Fruit fly (Drosophila melanogaster) whole organism, embryonic: ENCODE results near the gene CG17224.
A peak's percentile ranks its signal among the peaks of the same experiment; 100 is the strongest.

Experiments used
- Abd-B ChIP-seq: fragments of 200-800 bp; sonication (Bioruptor generic); optimal IDR thresholded peaks from 2 replicates; lab custom pipeline; 2018; ENCODE audit warnings: missing biosample characterization, mild to moderate bottlenecking, missing genetic modification characterization, moderate library complexity
- Ada2b ChIP-seq: fragments of 200-800 bp; sonication (Bioruptor generic); IDR thresholded peaks from 2 replicates; pipeline ENCODE4 v1.3.6; 2022; ENCODE audit warnings: missing biosample characterization, missing genetic modification characterization
- Atf6 ChIP-seq: fragments of 200-800 bp; sonication (Bioruptor generic); IDR thresholded peaks from 2 replicates; pipeline ENCODE4 v1.3.6; 2022; ENCODE audit warnings: missing biosample characterization, missing genetic modification characterization
- Awh ChIP-seq: fragments of 200-800 bp; sonication (Bioruptor generic); IDR thresholded peaks from 2 replicates; pipeline ENCODE4, ENCODE4 v1.3.6; 2022; ENCODE audit warnings: missing biosample characterization, missing genetic modification characterization
- Bteb2 ChIP-seq: fragments of 200-800 bp; sonication (Bioruptor generic); optimal IDR thresholded peaks from 2 replicates; lab custom pipeline; 2016; ENCODE audit warnings: missing biosample characterization, missing genetic modification characterization
- CG10267 ChIP-seq: fragments of 200-800 bp; sonication (Bioruptor generic); optimal IDR thresholded peaks from 2 replicates; lab custom pipeline; 2018; ENCODE audit warnings: missing biosample characterization, mild to moderate bottlenecking, missing genetic modification characterization, moderate library complexity
- CG10321 ChIP-seq: fragments of 200-800 bp; sonication (Bioruptor generic); IDR thresholded peaks from 2 replicates; pipeline ENCODE4 v1.3.6; 2022; ENCODE audit warnings: missing biosample characterization, missing genetic modification characterization
- CG11504 ChIP-seq: fragments of 200-800 bp; sonication (Bioruptor generic); optimal IDR thresholded peaks from 3 replicates; lab custom pipeline; 2019; ENCODE audit warnings: missing biosample characterization, mild to moderate bottlenecking, missing genetic modification characterization, moderate library complexity
- CG11695 ChIP-seq: fragments of 200-800 bp; sonication (Bioruptor generic); IDR thresholded peaks from 3 replicates; pipeline ENCODE4 v1.3.6; 2022; ENCODE audit warnings: missing biosample characterization, missing genetic modification characterization
- CG12219 ChIP-seq: fragments of 200-800 bp; sonication (Bioruptor generic); optimal IDR thresholded peaks from 3 replicates; lab custom pipeline; 2018; ENCODE audit warnings: missing biosample characterization, mild to moderate bottlenecking, missing genetic modification characterization
- CG12391 ChIP-seq: fragments of 200-800 bp; sonication (Bioruptor generic); optimal IDR thresholded peaks from 3 replicates; lab custom pipeline; 2018; ENCODE audit warnings: missing biosample characterization, mild to moderate bottlenecking, missing genetic modification characterization, moderate library complexity
- CG13287 ChIP-seq: fragments of 200-800 bp; sonication (Bioruptor generic); IDR thresholded peaks from 2 replicates; pipeline ENCODE4 v1.3.6; 2022; ENCODE audit warnings: missing biosample characterization, missing genetic modification characterization; ENCODE audit not compliant: partially characterized antibody
- CG14965 ChIP-seq: fragments of 200-800 bp; sonication (Bioruptor generic); optimal IDR thresholded peaks from 2 replicates; lab custom pipeline; 2016; ENCODE audit warnings: missing biosample characterization, missing genetic modification characterization, borderline replicate concordance
- CG1832 ChIP-seq: fragments of 200-800 bp; sonication (Bioruptor generic); optimal IDR thresholded peaks from 2 replicates; lab custom pipeline; 2017; ENCODE audit warnings: missing biosample characterization, mild to moderate bottlenecking, missing genetic modification characterization, inconsistent platforms
- CG2120 ChIP-seq: fragments of 200-800 bp; sonication (Bioruptor generic); optimal IDR thresholded peaks from 3 replicates; lab custom pipeline; 2016; ENCODE audit warnings: missing biosample characterization, missing genetic modification characterization
- CG5245 ChIP-seq: fragments of 200-800 bp; sonication (Bioruptor generic); optimal IDR thresholded peaks from 3 replicates; lab custom pipeline; 2016; ENCODE audit warnings: missing biosample characterization, missing genetic modification characterization
- CG6175 ChIP-seq: fragments of 200-800 bp; sonication (Bioruptor generic); IDR thresholded peaks from 3 replicates; pipeline ENCODE4 v1.3.6; 2022; ENCODE audit warnings: missing biosample characterization, missing genetic modification characterization
- CG6272 ChIP-seq: fragments of 200-800 bp; sonication (Bioruptor generic); IDR thresholded peaks from 2 replicates; pipeline ENCODE4 v1.3.6; 2022; ENCODE audit warnings: missing biosample characterization, missing genetic modification characterization
- CG6765 ChIP-seq: fragments of 200-800 bp; sonication (Bioruptor generic); optimal IDR thresholded peaks from 3 replicates; lab custom pipeline; 2017; ENCODE audit warnings: missing biosample characterization, mild to moderate bottlenecking, missing genetic modification characterization
- CG7556 ChIP-seq: fragments of 200-800 bp; sonication (Bioruptor generic); optimal IDR thresholded peaks from 2 replicates; lab custom pipeline; 2017; ENCODE audit warnings: missing biosample characterization, mild to moderate bottlenecking, missing genetic modification characterization
- CG8281 ChIP-seq: fragments of 200-800 bp; sonication (Bioruptor generic); optimal IDR thresholded peaks from 2 replicates; lab custom pipeline; 2018; ENCODE audit warnings: missing biosample characterization, mild to moderate bottlenecking, missing genetic modification characterization, moderate library complexity
- CG8388 ChIP-seq: fragments of 200-800 bp; sonication (Bioruptor generic); optimal IDR thresholded peaks from 2 replicates; lab custom pipeline; 2019; ENCODE audit warnings: missing biosample characterization, mild to moderate bottlenecking, missing genetic modification characterization, moderate library complexity
- CG9609 ChIP-seq: fragments of 200-800 bp; sonication (Bioruptor generic); optimal IDR thresholded peaks from 3 replicates; lab custom pipeline; 2016; ENCODE audit warnings: missing biosample characterization, missing genetic modification characterization
- CkIIα-i1 ChIP-seq: fragments of 200-800 bp; sonication (Bioruptor generic); IDR thresholded peaks from 2 replicates; pipeline ENCODE4 v1.3.6; 2022; ENCODE audit warnings: missing biosample characterization, missing genetic modification characterization
- CrebB ChIP-seq: fragments of 200-800 bp; sonication (Bioruptor generic); optimal IDR thresholded peaks from 3 replicates; lab custom pipeline; 2018; ENCODE audit warnings: missing biosample characterization, mild to moderate bottlenecking, missing genetic modification characterization
- Dip3 ChIP-seq: fragments of 200-800 bp; sonication (Bioruptor generic); optimal IDR thresholded peaks from 3 replicates; lab custom pipeline; 2016; ENCODE audit warnings: missing biosample characterization, missing genetic modification characterization
- Doc3 ChIP-seq: fragments of 200-800 bp; sonication (Bioruptor generic); IDR thresholded peaks from 3 replicates; pipeline ENCODE4 v1.3.6; 2022; ENCODE audit warnings: missing biosample characterization, missing genetic modification characterization; ENCODE audit not compliant: partially characterized antibody
- HHEX ChIP-seq: fragments of 200-800 bp; sonication (Bioruptor generic); optimal IDR thresholded peaks from 3 replicates; lab custom pipeline; 2017; ENCODE audit warnings: missing biosample characterization, mild to moderate bottlenecking, missing genetic modification characterization, missing genetic modification reagents
- NC2α ChIP-seq: fragments of 200-800 bp; sonication (Bioruptor generic); optimal IDR thresholded peaks from 2 replicates; lab custom pipeline; 2016; ENCODE audit warnings: missing biosample characterization, missing genetic modification characterization
- Nf-YC ChIP-seq: fragments of 200-800 bp; optimal IDR thresholded peaks from 3 replicates; lab custom pipeline; 2019; ENCODE audit warnings: missing biosample characterization, mild to moderate bottlenecking, missing genetic modification characterization, moderate library complexity
- Rx ChIP-seq: fragments of 200-800 bp; sonication (Bioruptor generic); IDR thresholded peaks from 2 replicates; pipeline ENCODE4 v1.3.6; 2022; ENCODE audit warnings: missing biosample characterization, missing genetic modification characterization
- Sox102F ChIP-seq: fragments of 200-800 bp; sonication (Bioruptor generic); optimal IDR thresholded peaks from 2 replicates; lab custom pipeline; 2018; ENCODE audit warnings: missing biosample characterization, mild to moderate bottlenecking, missing genetic modification characterization, moderate library complexity
- Ssrp ChIP-seq: fragments of 200-800 bp; sonication (Bioruptor generic); optimal IDR thresholded peaks from 2 replicates; lab custom pipeline; 2018; ENCODE audit warnings: missing biosample characterization, mild to moderate bottlenecking, missing genetic modification characterization, moderate library complexity
- az2 ChIP-seq: fragments of 200-800 bp; sonication (Bioruptor generic); optimal IDR thresholded peaks from 3 replicates; lab custom pipeline; 2016; ENCODE audit warnings: missing biosample characterization, missing genetic modification characterization
- cas ChIP-seq: fragments of 200-800 bp; sonication (Bioruptor generic); IDR thresholded peaks from 2 replicates; pipeline ENCODE4 v1.3.6; 2022; ENCODE audit warnings: missing biosample characterization, missing genetic modification characterization
- crc ChIP-seq: fragments of 200-800 bp; sonication (Bioruptor generic); optimal IDR thresholded peaks from 2 replicates; lab custom pipeline; 2016; ENCODE audit warnings: missing biosample characterization, missing genetic modification characterization
- dmrt99B ChIP-seq: fragments of 200-800 bp; sonication (Bioruptor generic); optimal IDR thresholded peaks from 2 replicates; lab custom pipeline; 2018; ENCODE audit warnings: missing biosample characterization, mild to moderate bottlenecking, missing genetic modification characterization, moderate library complexity
- fd96Cb ChIP-seq: fragments of 200-800 bp; sonication (Bioruptor generic); optimal IDR thresholded peaks from 2 replicates; lab custom pipeline; 2018; ENCODE audit warnings: missing biosample characterization, mild to moderate bottlenecking, missing genetic modification characterization, moderate library complexity
- gem ChIP-seq: fragments of 200-800 bp; sonication (Bioruptor generic); optimal IDR thresholded peaks from 2 replicates; lab custom pipeline; 2019; ENCODE audit warnings: missing biosample characterization, mild to moderate bottlenecking, missing genetic modification characterization, moderate library complexity
- gsb-n ChIP-seq: fragments of 200-800 bp; sonication (Bioruptor generic); optimal IDR thresholded peaks from 3 replicates; lab custom pipeline; 2018; ENCODE audit warnings: missing biosample characterization, mild to moderate bottlenecking, missing genetic modification characterization
- hbn ChIP-seq: fragments of 200-800 bp; sonication (Bioruptor generic); IDR thresholded peaks from 2 replicates; pipeline ENCODE4 v1.3.6; 2022; ENCODE audit warnings: missing biosample characterization, missing genetic modification characterization; ENCODE audit not compliant: partially characterized antibody
- ind ChIP-seq: fragments of 200-800 bp; sonication (Bioruptor generic); optimal IDR thresholded peaks from 3 replicates; lab custom pipeline; 2016; ENCODE audit warnings: missing biosample characterization, missing genetic modification characterization
- insv ChIP-seq, 2 experiments: fragments of 200-800 bp; sonication (Bioruptor generic); optimal IDR thresholded peaks; 3 replicates each; lab custom pipeline; 2016 to 2018; ENCODE audit warnings: missing biosample characterization in 2 of 2, missing genetic modification characterization in 2 of 2
- jigr1 ChIP-seq: fragments of 200-800 bp; sonication (Bioruptor generic); IDR thresholded peaks from 3 replicates; pipeline ENCODE4 v1.3.6; 2022; ENCODE audit warnings: missing biosample characterization, missing genetic modification characterization
- jumu ChIP-seq: fragments of 200-800 bp; sonication (Bioruptor generic); optimal IDR thresholded peaks from 3 replicates; lab custom pipeline; 2016; ENCODE audit warnings: missing biosample characterization, missing genetic modification characterization
- klu ChIP-seq: fragments of 200-800 bp; sonication (Bioruptor generic); IDR thresholded peaks from 2 replicates; pipeline ENCODE4 v1.3.6; 2022; ENCODE audit warnings: missing biosample characterization, missing genetic modification characterization
- odd ChIP-seq: fragments of 200-800 bp; sonication (Bioruptor generic); optimal IDR thresholded peaks from 2 replicates; lab custom pipeline; 2017; ENCODE audit warnings: missing biosample characterization, mild to moderate bottlenecking, missing genetic modification characterization
- p53 ChIP-seq: fragments of 200-800 bp; sonication (Bioruptor generic); optimal IDR thresholded peaks from 2 replicates; lab custom pipeline; 2016; ENCODE audit warnings: missing biosample characterization, missing genetic modification characterization
- sim ChIP-seq: fragments of 200-800 bp; sonication (Bioruptor generic); IDR thresholded peaks from 2 replicates; pipeline ENCODE4 v1.3.6; 2022; ENCODE audit warnings: missing biosample characterization, missing genetic modification characterization
- slbo ChIP-seq: fragments of 200-800 bp; sonication (Bioruptor generic); IDR thresholded peaks from 2 replicates; pipeline ENCODE4 v1.3.6; 2022; ENCODE audit warnings: missing biosample characterization, missing genetic modification characterization
- tna ChIP-seq: fragments of 200-800 bp; sonication (Bioruptor generic); IDR thresholded peaks from 2 replicates; pipeline ENCODE4 v1.3.6; 2022; ENCODE audit warnings: missing biosample characterization, missing genetic modification characterization; ENCODE audit not compliant: partially characterized antibody

Gene CG17224

DNA sequence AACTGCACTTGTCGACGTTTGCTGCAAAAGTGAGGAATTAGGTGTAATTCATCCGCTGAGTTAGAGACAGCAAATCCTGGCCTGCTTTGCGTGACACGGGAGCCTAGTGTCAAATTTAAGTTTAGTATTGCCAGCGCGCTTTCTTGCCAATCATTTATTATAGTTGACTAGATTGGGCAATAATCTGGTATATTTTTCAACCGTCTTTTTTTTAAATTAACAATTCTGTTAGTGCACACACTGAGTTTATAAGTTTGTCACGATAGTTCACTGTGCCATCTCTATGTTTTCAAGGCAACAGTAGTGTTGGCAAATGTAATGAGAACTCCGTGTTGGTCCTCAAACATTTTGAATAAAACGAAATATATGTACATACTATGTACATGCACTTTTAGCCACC is 41.3 kb downstream of the CG17224 start, which contains the start of the genes CG9641 and CG3165 (continued):
- TF ChIP-seq CG8281 (tag; lab: Kevin White, UChicago) = no peak
- peak; percentile 85 for TF ChIP-seq Bteb2 (GFP tag; lab: Kevin White, UChicago)
- peak; percentile 87 for TF ChIP-seq CG12391
- TF ChIP-seq CG6272 (GFP tag; lab: Robert Waterston, UW) = peak; percentile 85
- TF ChIP-seq CG9609 = peak; percentile 87
- no peak for TF ChIP-seq HHEX (GFP tag; lab: Kevin White, UChicago)
- peak; percentile 90 for TF ChIP-seq jumu (GFP tag; lab: Kevin White, UChicago)
- TF ChIP-seq CG6175 = no peak
- TF ChIP-seq CG10321 = peak; percentile 41; the same call in 1 of the 2 replicates
- TF ChIP-seq Doc3 (GFP tag; lab: Robert Waterston, UW) = peak; percentile 98
- TF ChIP-seq Nf-YC (tag; lab: Kevin White, UChicago) = peak; percentile 80
- TF ChIP-seq dmrt99B = no peak
- TF ChIP-seq CG5245 (GFP tag; lab: Kevin White, UChicago) = peak; percentile 87
- TF ChIP-seq crc (GFP tag; lab: Kevin White, UChicago) = peak; percentile 75
- TF ChIP-seq Sox102F (GFP tag; lab: Kevin White, UChicago) = no peak
- peak in 1 of 2 experiments; percentile 44 for TF ChIP-seq insv (GFP tag; optimal IDR thresholded peaks at IDR 0.05; lab: Kevin White, UChicago)
- no peak for TF ChIP-seq CG1832 (GFP tag; lab: Kevin White, UChicago)
- peak; percentile 66 for TF ChIP-seq Abd-B
- TF ChIP-seq CG10267 (tag; lab: Kevin White, UChicago) = peak; percentile 99
- TF ChIP-seq NC2α (GFP tag; lab: Kevin White, UChicago) = peak; percentile 70
- peak; percentile 98 for TF ChIP-seq CG13287 (GFP tag; lab: Robert Waterston, UW)
- TF ChIP-seq Atf6 (GFP tag; lab: Robert Waterston, UW) = peak; percentile 80
- TF ChIP-seq fd96Cb (tag; lab: Kevin White, UChicago) = peak; percentile 74
- TF ChIP-seq Ada2b = peak; percentile 72
- peak; percentile 63 for TF ChIP-seq cas (GFP tag; lab: Robert Waterston, UW)
- TF ChIP-seq CrebB = peak; percentile 63
- TF ChIP-seq CG6765 = peak; percentile 47
- TF ChIP-seq Ssrp = peak; percentile 79
- peak; percentile 21; the same call in 1 of the 2 replicates for TF ChIP-seq sim (GFP tag; lab: Robert Waterston, UW)
- TF ChIP-seq jigr1 = peak; percentile 79; the same call in 2 of the 3 replicates
- peak; percentile 72 for TF ChIP-seq CG8388 (GFP tag; lab: Kevin White, UChicago)
- peak; percentile 90 for TF ChIP-seq tna (GFP tag; lab: Robert Waterston, UW)
- no peak for TF ChIP-seq odd (GFP tag; lab: Kevin White, UChicago)
- peak; percentile 90 for TF ChIP-seq ind (GFP tag; lab: Kevin White, UChicago)
- TF ChIP-seq CG12219 (GFP tag; lab: Kevin White, UChicago) = no peak
- TF ChIP-seq gem = no peak
- TF ChIP-seq hbn (GFP tag; lab: Robert Waterston, UW) = peak; percentile 98
- peak; percentile 64; the same call in 1 of the 2 replicates for TF ChIP-seq Awh
- TF ChIP-seq klu (GFP tag; lab: Robert Waterston, UW) = peak; percentile 76; the same call in 1 of the 2 replicates
- no peak for TF ChIP-seq CG14965 (GFP tag; lab: Kevin White, UChicago)
- peak; percentile 88 for TF ChIP-seq Dip3 (GFP tag; lab: Kevin White, UChicago)
- peak; percentile 87 for TF ChIP-seq slbo (GFP tag; lab: Robert Waterston, UW)
- peak; percentile 79 for TF ChIP-seq CG7556
- TF ChIP-seq CG11695 (GFP tag; lab: Robert Waterston, UW) = peak; percentile 77
- TF ChIP-seq p53 (GFP tag; lab: Kevin White, UChicago) = peak; percentile 72
- peak; percentile 92 for TF ChIP-seq CG2120
- TF ChIP-seq Rx (GFP tag; lab: Robert Waterston, UW) = peak; percentile 66
- TF ChIP-seq gsb-n = no peak
- peak; percentile 89 for TF ChIP-seq az2 (GFP tag; lab: Kevin White, UChicago)
- no peak for TF ChIP-seq CG11504 (tag; lab: Kevin White, UChicago)
- TF ChIP-seq CkIIα-i1 (GFP tag; lab: Robert Waterston, UW) = no peak
